Fruit fly (Drosophila melanogaster): Measurements from ENCODE around the gene CG5466.

CG5466 gene

dm6 chr3R:20634674-20635594, 17.3 kb downstream of the CG5466 start, which contains the start of the genes Pi3K92E and Lrrk (continued):
- TF ChIP-seq stc (GFP tag; IDR thresholded peaks at IDR 0.05) (no peak), CG14014 (GFP tag; IDR thresholded peaks at IDR 0.05) (no peak), Hsf (GFP tag; optimal IDR thresholded peaks at IDR 0.05) (no peak), CG11560 (tag; IDR thresholded peaks at IDR 0.05) (peak; percentile 88), Ada2b (GFP tag; IDR thresholded peaks at IDR 0.05) (no peak), Opbp (GFP tag; IDR thresholded peaks at IDR 0.05; ENCODE audit: partially characterized antibody) (peak; percentile 86), nau (GFP tag; optimal IDR thresholded peaks at IDR 0.05) (no peak), ci (GFP tag; IDR thresholded peaks at IDR 0.05) (no peak; the same call in 2 of the 3 replicates), slou (GFP tag; optimal IDR thresholded peaks at IDR 0.05) (no peak), fru (optimal IDR thresholded peaks at IDR 0.05) (no peak), Fer2 (tag; optimal IDR thresholded peaks at IDR 0.05) (no peak), CG10274 (GFP tag; optimal IDR thresholded peaks at IDR 0.05) (no peak), Sry-β (GFP tag; optimal IDR thresholded peaks at IDR 0.05) (no peak), pfk (GFP tag; optimal IDR thresholded peaks at IDR 0.05) (peak; percentile 1), CG4282 (GFP tag; optimal IDR thresholded peaks at IDR 0.05) (no peak), wor (GFP tag; IDR thresholded peaks at IDR 0.05) (no peak), Vsx1 (GFP tag; optimal IDR thresholded peaks at IDR 0.05) (no peak), phol (tag; optimal IDR thresholded peaks at IDR 0.05) (no peak), trh (GFP tag; optimal IDR thresholded peaks at IDR 0.05) (no peak), CG10979 (tag; optimal IDR thresholded peaks at IDR 0.05) (no peak), CG2120 (GFP tag; optimal IDR thresholded peaks at IDR 0.05) (no peak), CG11093 (GFP tag; IDR thresholded peaks at IDR 0.05) (no peak), schlank (tag; optimal IDR thresholded peaks at IDR 0.05) (no peak), MTF-1 (GFP tag; optimal IDR thresholded peaks at IDR 0.05; ENCODE audit: borderline replicate concordance) (no peak), Hand (GFP tag; optimal IDR thresholded peaks at IDR 0.05) (no peak), Hey (tag; optimal IDR thresholded peaks at IDR 0.05) (no peak), CG8765 (GFP tag; IDR thresholded peaks at IDR 0.05) (no peak), Abd-B (GFP tag; optimal IDR thresholded peaks at IDR 0.05) (no peak), CG13123 (GFP tag; optimal IDR thresholded peaks at IDR 0.05) (no peak), CG3407 (GFP tag; optimal IDR thresholded peaks at IDR 0.05) (no peak), CG30431 (GFP tag; optimal IDR thresholded peaks at IDR 0.05) (no peak), sim (GFP tag; IDR thresholded peaks at IDR 0.05) (no peak), ind (GFP tag; optimal IDR thresholded peaks at IDR 0.05) (no peak), ERR (GFP tag; optimal IDR thresholded peaks at IDR 0.05) (no peak), CG8290 (GFP tag; optimal IDR thresholded peaks at IDR 0.05) (no peak), CG8290 (tag; optimal IDR thresholded peaks at IDR 0.05) (no peak), repo (GFP tag; optimal IDR thresholded peaks at IDR 0.05) (no peak), BtbVII (GFP tag; optimal IDR thresholded peaks at IDR 0.05) (no peak), danr (GFP tag; IDR thresholded peaks at IDR 0.05) (no peak), Myb (GFP tag; optimal IDR thresholded peaks at IDR 0.05) (peak; percentile 94), CG7271 (tag; optimal IDR thresholded peaks at IDR 0.05) (peak; percentile 14), usp (GFP tag; optimal IDR thresholded peaks at IDR 0.05) (no peak), nom (GFP tag; optimal IDR thresholded peaks at IDR 0.05) (no peak), Nf-YC (tag; optimal IDR thresholded peaks at IDR 0.05) (no peak), CG9609 (GFP tag; optimal IDR thresholded peaks at IDR 0.05) (no peak), Blimp-1 (GFP tag; optimal IDR thresholded peaks at IDR 0.05) (no peak), Dek (tag; optimal IDR thresholded peaks at IDR 0.05) (no peak), fd64A (GFP tag; optimal IDR thresholded peaks at IDR 0.05) (no peak), CG7786 (GFP tag; optimal IDR thresholded peaks at IDR 0.05) (no peak), Dp (GFP tag; optimal IDR thresholded peaks at IDR 0.05) (no peak)
